Fruit fly (Drosophila melanogaster): Measurements from ENCODE around the gene PH4alphaMP.

PH4alphaMP gene

DNA sequence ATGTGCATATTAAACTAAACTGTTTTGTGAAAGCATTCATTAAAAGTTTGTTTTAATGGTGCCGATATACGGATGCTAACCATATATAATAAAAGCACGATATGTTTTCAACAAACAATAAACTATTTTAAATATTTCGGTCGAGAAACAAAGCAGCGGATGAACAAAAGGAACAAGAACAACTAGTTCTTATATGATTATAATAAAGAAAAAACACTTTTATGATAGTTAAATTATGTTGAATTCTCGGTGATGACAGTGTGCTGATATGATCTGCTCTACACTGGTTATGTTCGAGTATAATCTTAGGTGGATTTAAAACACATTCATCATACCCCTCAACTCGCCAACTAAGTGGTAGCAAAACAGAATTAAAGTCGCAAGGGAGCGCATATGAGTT is 20.0 kb downstream of the PH4alphaMP start:
- no peak for TF ChIP-seq CG8301 (tag; optimal IDR thresholded peaks at IDR 0.05)
- no peak for TF ChIP-seq fd96Ca (GFP tag; IDR thresholded peaks at IDR 0.05)
- TF ChIP-seq CG17806 (tag; optimal IDR thresholded peaks at IDR 0.05): no peak
- TF ChIP-seq D1 (tag; optimal IDR thresholded peaks at IDR 0.05): no peak
- TF ChIP-seq CG9948 (tag; optimal IDR thresholded peaks at IDR 0.05): no peak
- no peak for TF ChIP-seq CG15710 (tag; optimal IDR thresholded peaks at IDR 0.05)
- TF ChIP-seq CG32121 (GFP tag; IDR thresholded peaks at IDR 0.05): no peak
- no peak for TF ChIP-seq CG13204 (GFP tag; optimal IDR thresholded peaks at IDR 0.05)
- TF ChIP-seq gl (tag; optimal IDR thresholded peaks at IDR 0.05): no peak
- TF ChIP-seq Pif1B (GFP tag; optimal IDR thresholded peaks at IDR 0.05): no peak
- TF ChIP-seq CG10348 (GFP tag; IDR thresholded peaks at IDR 0.05): no peak
- TF ChIP-seq Ets98B (GFP tag; IDR thresholded peaks at IDR 0.05): no peak

DNA sequence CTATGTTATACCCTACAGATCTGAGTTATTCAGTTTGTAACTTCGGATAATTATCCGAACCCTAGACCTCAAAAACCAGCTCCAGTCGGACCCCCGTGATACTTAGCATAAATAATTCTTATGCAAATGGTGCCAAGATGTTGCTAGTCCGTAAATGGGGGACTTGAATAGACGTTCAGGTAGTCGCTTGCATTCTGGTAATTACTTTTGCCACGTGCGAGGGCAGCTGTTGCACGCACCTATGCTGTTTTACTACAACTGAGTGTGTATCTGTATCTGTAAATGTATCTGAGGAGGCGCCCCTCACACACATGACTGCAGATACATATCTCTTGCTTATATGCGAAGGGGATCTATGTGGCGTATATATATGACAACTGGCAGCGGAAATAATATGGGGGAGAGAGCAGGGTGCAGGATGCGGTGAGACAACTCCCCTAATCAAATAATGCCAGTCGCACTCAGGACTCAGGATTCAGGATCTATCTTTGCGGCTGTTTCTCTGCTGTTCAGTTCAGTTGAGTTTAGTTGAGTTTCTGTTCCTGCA is 21.2 kb downstream of the PH4alphaMP start:
- no peak for TF ChIP-seq rn (GFP tag; IDR thresholded peaks at IDR 0.05)
- TF ChIP-seq CG9948 (tag; optimal IDR thresholded peaks at IDR 0.05): no peak
- no peak for TF ChIP-seq CG12605 (GFP tag; IDR thresholded peaks at IDR 0.05)
- no peak for TF ChIP-seq Snoo (tag; optimal IDR thresholded peaks at IDR 0.05)
- TF ChIP-seq CG8301 (tag; optimal IDR thresholded peaks at IDR 0.05): no peak
- no peak for TF ChIP-seq EcR (GFP tag; optimal IDR thresholded peaks at IDR 0.05)
- no peak for TF ChIP-seq CG17806 (tag; optimal IDR thresholded peaks at IDR 0.05)
- no peak for TF ChIP-seq Pif1A (GFP tag; optimal IDR thresholded peaks at IDR 0.05)
- no peak for TF ChIP-seq fd96Ca (GFP tag; IDR thresholded peaks at IDR 0.05)
- TF ChIP-seq CG4496 (GFP tag; IDR thresholded peaks at IDR 0.05): no peak
- TF ChIP-seq D1 (tag; optimal IDR thresholded peaks at IDR 0.05): no peak
- TF ChIP-seq Ets98B (GFP tag; IDR thresholded peaks at IDR 0.05): no peak
- TF ChIP-seq CG8159 (tag; optimal IDR thresholded peaks at IDR 0.05): no peak
- TF ChIP-seq CG34367 (tag; optimal IDR thresholded peaks at IDR 0.05): no peak
- TF ChIP-seq CG13204 (GFP tag; optimal IDR thresholded peaks at IDR 0.05): no peak
- TF ChIP-seq Pif1B (GFP tag; optimal IDR thresholded peaks at IDR 0.05): no peak
- no peak for TF ChIP-seq CG15710 (tag; optimal IDR thresholded peaks at IDR 0.05)
- TF ChIP-seq gl (tag; optimal IDR thresholded peaks at IDR 0.05): no peak
- no peak for TF ChIP-seq CG10348 (GFP tag; IDR thresholded peaks at IDR 0.05)

DNA sequence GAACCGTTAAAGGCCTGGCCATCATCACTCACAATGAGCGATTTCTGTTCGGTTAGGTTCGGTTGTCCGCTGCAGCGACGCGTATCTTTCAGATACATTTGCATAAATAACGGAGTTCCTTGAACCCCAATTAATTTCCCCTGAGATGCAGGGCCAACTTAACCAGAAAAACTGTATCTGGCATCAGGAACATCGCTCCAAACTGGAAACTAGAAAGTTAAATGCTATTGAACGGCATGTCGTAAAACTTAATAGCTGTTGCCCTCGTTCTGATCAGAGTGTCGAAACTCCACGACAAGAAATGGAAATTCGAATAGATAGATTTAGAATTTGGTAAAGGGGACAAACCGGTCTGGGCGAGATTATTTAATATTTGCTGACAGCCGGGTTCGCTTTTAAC is 23.6 kb downstream of the PH4alphaMP start:
- no peak for TF ChIP-seq Ets98B (GFP tag; IDR thresholded peaks at IDR 0.05)
- TF ChIP-seq CG17806 (tag; optimal IDR thresholded peaks at IDR 0.05): no peak
- TF ChIP-seq CG14655 (GFP tag; optimal IDR thresholded peaks at IDR 0.05): no peak
- peak; percentile 59 for TF ChIP-seq EcR (GFP tag; optimal IDR thresholded peaks at IDR 0.05)

DNA sequence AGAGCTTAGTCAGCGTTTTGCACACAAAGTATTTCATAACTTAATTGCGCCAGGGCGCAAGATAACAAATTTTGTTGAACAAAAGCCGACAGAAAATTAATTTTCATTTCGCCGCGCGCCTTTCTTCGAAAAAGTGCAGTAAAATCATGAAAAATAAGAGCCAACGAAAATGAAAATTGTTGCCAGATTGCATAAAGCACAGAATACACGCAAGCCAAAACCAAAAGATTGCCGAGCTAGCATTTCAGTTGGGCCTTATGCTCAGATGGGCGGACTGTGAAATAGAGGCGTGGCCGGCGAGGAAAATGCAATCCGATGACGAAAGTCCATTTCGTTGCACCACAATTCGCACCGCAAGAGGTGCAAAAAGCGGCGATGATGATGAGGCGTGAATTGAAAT is 25.3 kb downstream of the PH4alphaMP start:
- TF ChIP-seq CG10348 (GFP tag; IDR thresholded peaks at IDR 0.05) (no peak), EcR (GFP tag; optimal IDR thresholded peaks at IDR 0.05) (no peak), CG4496 (GFP tag; IDR thresholded peaks at IDR 0.05) (no peak), CG13204 (GFP tag; optimal IDR thresholded peaks at IDR 0.05) (no peak), CG8301 (tag; optimal IDR thresholded peaks at IDR 0.05) (no peak), CG17806 (tag; optimal IDR thresholded peaks at IDR 0.05) (no peak)

DNA sequence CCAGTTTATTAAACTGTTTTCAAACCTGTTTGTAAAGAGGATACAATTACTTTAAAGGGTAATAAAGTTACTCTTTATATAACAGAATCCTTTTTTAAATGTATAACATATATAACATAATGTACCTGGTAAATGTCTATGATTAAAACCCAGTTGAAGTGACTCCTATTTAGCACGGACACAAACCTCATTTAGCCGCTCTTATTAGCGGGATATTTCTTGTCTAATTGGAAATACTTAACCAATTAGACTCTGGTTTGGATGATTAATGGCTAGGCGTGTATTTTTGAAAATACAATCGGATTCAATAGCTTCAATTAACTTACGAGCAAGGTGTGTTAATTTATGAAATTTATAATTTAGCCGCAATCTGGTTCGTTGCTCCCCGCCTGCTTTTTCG is 28.9 kb downstream of the PH4alphaMP start:
- no peak for TF ChIP-seq EcR (GFP tag; optimal IDR thresholded peaks at IDR 0.05)
- TF ChIP-seq CG10348 (GFP tag; IDR thresholded peaks at IDR 0.05): no peak
- no peak for TF ChIP-seq CG14655 (GFP tag; optimal IDR thresholded peaks at IDR 0.05)
- TF ChIP-seq rn (GFP tag; IDR thresholded peaks at IDR 0.05): no peak
- no peak for TF ChIP-seq CG17806 (tag; optimal IDR thresholded peaks at IDR 0.05)
- no peak for TF ChIP-seq CG13204 (GFP tag; optimal IDR thresholded peaks at IDR 0.05)
- TF ChIP-seq CG8301 (tag; optimal IDR thresholded peaks at IDR 0.05): no peak
- TF ChIP-seq D1 (tag; optimal IDR thresholded peaks at IDR 0.05): no peak
- no peak for TF ChIP-seq CG34367 (tag; optimal IDR thresholded peaks at IDR 0.05)
- TF ChIP-seq CG8159 (tag; optimal IDR thresholded peaks at IDR 0.05): no peak
- TF ChIP-seq Snoo (tag; optimal IDR thresholded peaks at IDR 0.05): no peak
- TF ChIP-seq CG15710 (tag; optimal IDR thresholded peaks at IDR 0.05): no peak
- no peak for TF ChIP-seq fd96Ca (GFP tag; IDR thresholded peaks at IDR 0.05)
- TF ChIP-seq gl (tag; optimal IDR thresholded peaks at IDR 0.05): no peak
- TF ChIP-seq Pif1B (GFP tag; optimal IDR thresholded peaks at IDR 0.05): no peak

DNA sequence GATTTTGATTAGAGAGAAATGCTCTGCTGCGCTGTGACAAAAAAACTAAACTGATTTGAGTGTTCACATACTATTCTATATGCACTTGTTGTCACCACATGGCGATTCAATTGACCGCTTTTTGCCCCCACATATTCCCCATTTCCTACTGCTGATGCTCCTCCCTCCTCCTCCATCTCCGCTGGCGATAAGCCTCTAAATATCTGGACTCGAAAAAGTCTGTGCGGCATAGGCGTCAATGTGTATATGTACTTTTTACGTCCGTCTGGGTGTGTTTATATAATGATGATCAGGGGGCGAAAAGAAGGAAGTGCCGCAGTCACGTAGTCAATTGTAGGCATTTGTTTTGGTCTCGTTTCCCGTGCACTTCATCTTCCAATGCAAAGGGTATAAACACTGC is 29.4 kb downstream of the PH4alphaMP start:
- TF ChIP-seq Pif1A (GFP tag; optimal IDR thresholded peaks at IDR 0.05) (no peak), fd96Ca (GFP tag; IDR thresholded peaks at IDR 0.05) (peak; percentile 38; the same call in 1 of the 3 replicates), CG4496 (GFP tag; IDR thresholded peaks at IDR 0.05) (peak; percentile 14; the same call in 1 of the 3 replicates)

DNA sequence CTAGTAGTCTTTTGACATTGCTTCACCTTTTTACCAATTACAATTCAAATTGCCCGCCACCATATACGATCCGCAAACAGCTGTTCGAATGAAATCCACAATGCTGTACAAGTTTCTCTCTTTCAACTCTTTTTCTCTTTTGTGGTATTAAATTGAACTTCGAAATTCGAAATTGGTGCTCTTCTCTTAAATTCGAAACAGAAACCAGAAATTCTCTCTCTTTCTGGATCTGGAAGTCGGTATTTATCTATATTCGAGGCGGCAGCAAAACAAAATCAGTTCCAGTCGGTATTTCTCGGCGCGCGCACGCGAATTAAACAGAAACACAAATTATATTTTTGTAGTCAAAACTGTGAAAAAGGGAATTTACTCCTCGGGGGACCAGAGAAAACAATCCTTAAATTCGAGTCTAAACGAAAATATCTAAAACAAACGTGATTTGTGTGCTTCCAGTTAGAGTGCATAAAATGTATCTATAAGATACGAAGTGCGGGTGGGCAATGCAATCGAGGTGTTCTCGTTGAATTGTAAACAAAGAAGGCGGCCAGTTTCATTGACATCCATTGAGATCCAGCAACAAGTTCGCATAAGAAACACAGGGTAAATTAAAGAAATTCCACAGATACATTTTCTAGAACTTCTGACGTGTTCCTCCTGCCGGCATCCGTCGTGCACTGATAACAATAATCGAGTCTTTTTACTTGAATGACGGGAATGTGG is 30.0 kb downstream of the PH4alphaMP start, which contains the start of gene PH4alphaEFB:
Gene PH4alphaEFB, plus strand, starts transcription at position 276 of the 720 bp plus-strand sequence.
- TF ChIP-seq CG12605 (GFP tag; IDR thresholded peaks at IDR 0.05) (peak; percentile 53; the same call in 1 of the 2 replicates), CG4496 (GFP tag; IDR thresholded peaks at IDR 0.05) (no peak), gl (tag; optimal IDR thresholded peaks at IDR 0.05) (peak; percentile 1), CG15710 (tag; optimal IDR thresholded peaks at IDR 0.05) (no peak), EcR (GFP tag; optimal IDR thresholded peaks at IDR 0.05) (peak; percentile 72)

All from whole organism, pupa.